Fruit fly (Drosophila melanogaster): ENCODE data around the gene CG42337.
A peak's percentile ranks its signal among the peaks of the same experiment; 100 is the strongest.

CG42337 gene

dm6 chr3L:21176935-21177581 is 16.1 kb downstream of the CG42337 start (continued):
- TF ChIP-seq CG10321 (GFP tag; IDR thresholded peaks at IDR 0.05) (peak; percentile 41; the same call in 1 of the 2 replicates), CG4424 (GFP tag; optimal IDR thresholded peaks at IDR 0.05) (peak; percentile 51), bigmax (GFP tag; optimal IDR thresholded peaks at IDR 0.05) (no peak), NK7.1 (GFP tag; optimal IDR thresholded peaks at IDR 0.05) (peak; percentile 29), mld (GFP tag; IDR thresholded peaks at IDR 0.05; ENCODE audit: partially characterized antibody) (no peak), Lhr (GFP tag; optimal IDR thresholded peaks at IDR 0.05) (no peak), CG14667 (GFP tag; IDR thresholded peaks at IDR 0.05) (peak; percentile 57), maf-S (GFP tag; optimal IDR thresholded peaks at IDR 0.05) (peak; percentile 13), bbx (GFP tag; IDR thresholded peaks at IDR 0.05; ENCODE audit: partially characterized antibody) (no peak), CTCF (GFP tag; optimal IDR thresholded peaks at IDR 0.05) (no peak), Rfx (GFP tag; IDR thresholded peaks at IDR 0.05) (peak; percentile 93), Oaz (GFP tag; IDR thresholded peaks at IDR 0.05) (0 out of 2 replicates have a peak, but pooled peaks have one; percentile 24), CG18011 (GFP tag; optimal IDR thresholded peaks at IDR 0.05) (peak; percentile 43), lbe (GFP tag; optimal IDR thresholded peaks at IDR 0.05) (no peak), Ets65A (GFP tag) (no peak), cwo (GFP tag; optimal IDR thresholded peaks at IDR 0.05) (peak; percentile 59), CG17829 (tag; optimal IDR thresholded peaks at IDR 0.05) (no peak), jigr1 (GFP tag; IDR thresholded peaks at IDR 0.05) (no peak), CG13296 (GFP tag; optimal IDR thresholded peaks at IDR 0.05) (peak; percentile 30), CG1602 (GFP tag; optimal IDR thresholded peaks at IDR 0.05) (peak; percentile 40), CG1647 (GFP tag; optimal IDR thresholded peaks at IDR 0.05) (no peak), Dip3 (GFP tag; optimal IDR thresholded peaks at IDR 0.05) (peak; percentile 57), CG9932 (GFP tag; IDR thresholded peaks at IDR 0.05) (peak; percentile 88), twi (tag; optimal IDR thresholded peaks at IDR 0.05) (no peak), CG12219 (GFP tag; optimal IDR thresholded peaks at IDR 0.05) (peak; percentile 49), Hmr (GFP tag; optimal IDR thresholded peaks at IDR 0.05) (peak; percentile 87), nmo (GFP tag; optimal IDR thresholded peaks at IDR 0.05) (peak; percentile 33), CG15269 (tag; optimal IDR thresholded peaks at IDR 0.05) (peak; percentile 81), ttk (GFP tag; IDR thresholded peaks at IDR 0.05) (peak; percentile 49; the same call in 1 of the 2 replicates), CG17361 (GFP tag; IDR thresholded peaks at IDR 0.05) (no peak), grau (tag; optimal IDR thresholded peaks at IDR 0.05) (peak; percentile 80), BtbVII (GFP tag; optimal IDR thresholded peaks at IDR 0.05) (peak; percentile 72), CG17186 (GFP tag; optimal IDR thresholded peaks at IDR 0.05) (no peak), Lim3 (GFP tag; IDR thresholded peaks at IDR 0.05) (no peak), CG14860 (GFP tag; IDR thresholded peaks at IDR 0.05; ENCODE audit: partially characterized antibody) (no peak), CG4404 (GFP tag; IDR thresholded peaks at IDR 0.05) (0 out of 2 replicates have a peak, but pooled peaks have one; percentile 18), sima (GFP tag; optimal IDR thresholded peaks at IDR 0.05) (no peak), CG15011 (GFP tag; optimal IDR thresholded peaks at IDR 0.05) (peak; percentile 67), CHES-1-like (GFP tag; optimal IDR thresholded peaks at IDR 0.05) (peak; percentile 30), Doc3 (GFP tag; IDR thresholded peaks at IDR 0.05; ENCODE audit: partially characterized antibody) (no peak), Hr3 (GFP tag; optimal IDR thresholded peaks at IDR 0.05) (peak; percentile 56), D19B (GFP tag; optimal IDR thresholded peaks at IDR 0.05) (peak; percentile 71), org-1 (GFP tag; optimal IDR thresholded peaks at IDR 0.05) (peak; percentile 32), Opbp (GFP tag; IDR thresholded peaks at IDR 0.05; ENCODE audit: partially characterized antibody) (no peak), Nf-YB (GFP tag; optimal IDR thresholded peaks at IDR 0.05) (peak; percentile 20), CG4328 (GFP tag; optimal IDR thresholded peaks at IDR 0.05) (no peak), chif (GFP tag; optimal IDR thresholded peaks at IDR 0.05) (peak; percentile 16 to 28), CG2202 (tag; optimal IDR thresholded peaks at IDR 0.05) (no peak), ind (GFP tag; optimal IDR thresholded peaks at IDR 0.05) (peak; percentile 59), CG8478 (optimal IDR thresholded peaks at IDR 0.05) (no peak), Blimp-1 (GFP tag; optimal IDR thresholded peaks at IDR 0.05) (no peak)

All from whole organism, embryonic.